Fruit fly (Drosophila melanogaster): ENCODE data around the gene Ork1.
A peak's percentile ranks its signal among the peaks of the same experiment; 100 is the strongest.

Gene Ork1

dm6 chrX:10857853-10858252 is 33.2 kb downstream of the Ork1 start:
- TF ChIP-seq Sox100B (GFP tag; optimal IDR thresholded peaks at IDR 0.05), result no peak
- TF ChIP-seq YL-1 (GFP tag; optimal IDR thresholded peaks at IDR 0.05), result peak; percentile 62
- no peak for TF ChIP-seq fd102C (GFP tag; optimal IDR thresholded peaks at IDR 0.05)
- TF ChIP-seq sr (GFP tag; IDR thresholded peaks at IDR 0.05), result peak; percentile 75
- TF ChIP-seq CG33213 (GFP tag; optimal IDR thresholded peaks at IDR 0.05), result no peak
- TF ChIP-seq Bteb2 (GFP tag; optimal IDR thresholded peaks at IDR 0.05), result no peak
- no peak for TF ChIP-seq Dip3 (GFP tag; optimal IDR thresholded peaks at IDR 0.05)
- no peak for TF ChIP-seq crc (GFP tag; optimal IDR thresholded peaks at IDR 0.05)
- TF ChIP-seq B-H2 (GFP tag; optimal IDR thresholded peaks at IDR 0.05), result no peak
- TF ChIP-seq CG17802 (tag; optimal IDR thresholded peaks at IDR 0.05), result no peak
- no peak for TF ChIP-seq kah (GFP tag; optimal IDR thresholded peaks at IDR 0.05)
- TF ChIP-seq crp (GFP tag; optimal IDR thresholded peaks at IDR 0.05), result no peak
- TF ChIP-seq CG8924 (tag; optimal IDR thresholded peaks at IDR 0.05), result no peak
- no peak for TF ChIP-seq CG10462 (GFP tag; optimal IDR thresholded peaks at IDR 0.05)
- TF ChIP-seq Pdp1 (GFP tag; optimal IDR thresholded peaks at IDR 0.05), result peak in 1 of 2 experiments; percentile 18
- peak; percentile 14 for TF ChIP-seq sd (tag; optimal IDR thresholded peaks at IDR 0.05)
- no peak for TF ChIP-seq nmo (GFP tag; optimal IDR thresholded peaks at IDR 0.05)
- TF ChIP-seq CG3407 (GFP tag; optimal IDR thresholded peaks at IDR 0.05), result no peak
- TF ChIP-seq hth (optimal IDR thresholded peaks at IDR 0.05), result no peak
- TF ChIP-seq gro (GFP tag; optimal IDR thresholded peaks at IDR 0.05), result no peak
- TF ChIP-seq CG17829 (tag; optimal IDR thresholded peaks at IDR 0.05), result no peak
- no peak for TF ChIP-seq Myb (GFP tag; optimal IDR thresholded peaks at IDR 0.05)
- no peak for TF ChIP-seq scrt (GFP tag; optimal IDR thresholded peaks at IDR 0.05)
- no peak for TF ChIP-seq CG2678 (tag; optimal IDR thresholded peaks at IDR 0.05)
- TF ChIP-seq seq (GFP tag; IDR thresholded peaks at IDR 0.05), result no peak
- TF ChIP-seq gsb-n (tag; optimal IDR thresholded peaks at IDR 0.05), result no peak
- no peak for TF ChIP-seq odd (GFP tag; optimal IDR thresholded peaks at IDR 0.05)
- TF ChIP-seq ase (GFP tag; IDR thresholded peaks at IDR 0.05), result no peak
- TF ChIP-seq row (GFP tag; IDR thresholded peaks at IDR 0.05), result no peak
- TF ChIP-seq Hand (GFP tag; optimal IDR thresholded peaks at IDR 0.05), result no peak
- TF ChIP-seq Scr (GFP tag; IDR thresholded peaks at IDR 0.05; ENCODE audit: partially characterized antibody), result no peak
- TF ChIP-seq repo (GFP tag; optimal IDR thresholded peaks at IDR 0.05), result no peak
- TF ChIP-seq CG33557 (GFP tag; optimal IDR thresholded peaks at IDR 0.05), result no peak
- TF ChIP-seq CG16779 (GFP tag; IDR thresholded peaks at IDR 0.05), result no peak
- TF ChIP-seq CG15514 (GFP tag; optimal IDR thresholded peaks at IDR 0.05), result no peak
- no peak for TF ChIP-seq CG10979 (tag; optimal IDR thresholded peaks at IDR 0.05)
- TF ChIP-seq CG32772 (GFP tag; IDR thresholded peaks at IDR 0.05), result no peak
- no peak for TF ChIP-seq tna (GFP tag; IDR thresholded peaks at IDR 0.05; ENCODE audit: partially characterized antibody)
- TF ChIP-seq lilli (GFP tag; optimal IDR thresholded peaks at IDR 0.05), result no peak
- TF ChIP-seq CG32767 (GFP tag; IDR thresholded peaks at IDR 0.05), result peak; percentile 57; the same call in 1 of the 2 replicates
- TF ChIP-seq CG6791 (GFP tag; IDR thresholded peaks at IDR 0.05; ENCODE audit: partially characterized antibody), result no peak
- no peak for TF ChIP-seq br (optimal IDR thresholded peaks at IDR 0.05)
- no peak for TF ChIP-seq slou (GFP tag; optimal IDR thresholded peaks at IDR 0.05)
- no peak for TF ChIP-seq CG15696 (tag; optimal IDR thresholded peaks at IDR 0.05)
- no peak for TF ChIP-seq NC2β (GFP tag; optimal IDR thresholded peaks at IDR 0.05)
- TF ChIP-seq CG12391 (tag; optimal IDR thresholded peaks at IDR 0.05), result no peak
- TF ChIP-seq sisA (GFP tag; IDR thresholded peaks at IDR 0.05), result no peak
- no peak for TF ChIP-seq CG8765 (GFP tag; IDR thresholded peaks at IDR 0.05)
- no peak for TF ChIP-seq CG7987 (GFP tag; optimal IDR thresholded peaks at IDR 0.05)
- no peak for TF ChIP-seq CG18764 (GFP tag; optimal IDR thresholded peaks at IDR 0.05)
- TF ChIP-seq CG8478 (optimal IDR thresholded peaks at IDR 0.05), result peak; percentile 76
- peak; percentile 81 for TF ChIP-seq MESR4 (GFP tag; optimal IDR thresholded peaks at IDR 0.05)

All from whole organism, embryonic.